Worm (Caenorhabditis elegans): ENCODE results near the gene srh-98.

srh-98 gene

ce11 chrV:16210257-16211002 lies 25.1 kb downstream of the srh-98 start, which contains the start of gene F11A5.16:
TSS of gene F11A5.16 (plus strand) at chrV:16210952.
- TF ChIP-seq him-1 (tag; optimal IDR thresholded peaks at IDR 0.05) = no peak
- TF ChIP-seq W03F9.2 (tag; optimal IDR thresholded peaks at IDR 0.05) = no peak
- TF ChIP-seq dao-5 (tag; optimal IDR thresholded peaks at IDR 0.05) = no peak

DNA sequence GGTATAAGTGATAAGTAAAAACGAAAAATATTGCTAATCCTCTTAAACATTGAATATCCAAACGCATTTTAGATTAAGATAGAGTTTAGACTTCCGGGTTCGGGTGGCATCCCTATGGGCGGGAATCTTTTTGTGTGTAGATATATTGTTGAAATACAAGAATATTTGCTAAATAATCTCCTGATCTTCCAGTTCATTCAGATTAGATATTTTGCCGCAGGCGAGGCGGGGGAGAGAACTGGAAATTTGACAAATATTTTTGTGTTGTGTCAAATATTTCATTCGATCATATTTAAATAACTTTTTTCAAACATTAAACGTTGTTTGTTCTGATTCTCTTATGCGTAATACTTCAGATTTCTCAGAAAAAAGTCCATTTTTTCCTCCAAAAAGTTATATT lies 25.7 kb downstream of the srh-98 start, which contains the start of gene oac-15:
Gene oac-15 (minus strand): TSS at position 101 of the 400 bp plus-strand sequence.
- TF ChIP-seq him-1 (tag; optimal IDR thresholded peaks at IDR 0.05) = no peak
- no peak for TF ChIP-seq dao-5 (tag; optimal IDR thresholded peaks at IDR 0.05)
- TF ChIP-seq W03F9.2 (tag; optimal IDR thresholded peaks at IDR 0.05) = no peak

DNA sequence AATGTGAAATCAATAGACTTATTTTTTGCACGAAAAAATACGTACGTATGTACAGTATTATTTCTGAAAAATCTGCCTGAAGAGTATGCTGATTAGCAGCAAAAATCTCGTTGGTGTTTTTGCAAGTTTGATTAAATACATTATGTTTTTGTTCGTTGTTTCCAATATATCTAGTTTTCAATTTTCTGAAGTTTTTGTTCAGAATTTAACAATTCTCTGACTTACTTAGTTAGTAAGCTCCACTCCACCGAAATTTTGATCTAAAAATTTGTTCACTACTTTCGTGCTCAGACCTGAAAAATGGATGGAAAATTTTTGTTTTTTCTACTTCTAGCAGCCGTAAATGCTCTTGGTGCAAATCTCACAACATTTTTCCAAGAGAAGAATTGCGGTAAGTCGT lies 30.7 kb downstream of the srh-98 start, which contains the start of gene irld-26:
Gene irld-26 (plus strand): TSS at position 301 of the 400 bp plus-strand sequence.
- no peak for TF ChIP-seq dao-5 (tag; optimal IDR thresholded peaks at IDR 0.05)
- no peak for TF ChIP-seq W03F9.2 (tag; optimal IDR thresholded peaks at IDR 0.05)
- TF ChIP-seq him-1 (tag; optimal IDR thresholded peaks at IDR 0.05) = no peak

- TF ChIP-seq W03F9.2 (tag; optimal IDR thresholded peaks at IDR 0.05) (no peak), dao-5 (tag; optimal IDR thresholded peaks at IDR 0.05) (no peak), him-1 (tag; optimal IDR thresholded peaks at IDR 0.05) (no peak)
These were observed 32.9 kb downstream of the srh-98 start, which contains the start of gene F11A5.18 for ce11 chrV:16202618-16203017. TSS of gene F11A5.18 (plus strand) at chrV:16202918.

DNA sequence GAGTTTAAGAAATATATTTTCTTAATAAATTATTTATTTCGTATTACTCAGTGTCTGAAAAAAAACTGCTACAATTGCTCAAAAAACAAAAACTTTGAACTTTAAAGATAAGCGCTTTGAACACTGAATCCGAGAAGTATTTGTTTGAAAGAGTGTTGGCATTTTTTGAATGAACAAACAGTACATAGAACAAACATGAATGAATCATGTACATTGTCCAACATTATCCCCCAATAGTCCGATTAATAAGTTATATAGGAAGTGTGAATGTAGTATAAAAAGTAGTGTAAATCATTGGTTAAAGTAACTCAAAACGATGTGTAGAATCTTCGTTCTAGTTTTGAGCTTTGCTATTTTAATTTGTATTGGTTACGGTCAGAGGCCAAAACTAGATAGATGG lies 33.8 kb downstream of the srh-98 start, which contains the start of gene F11A5.17:
Gene F11A5.17 (plus strand): TSS at position 301 of the 400 bp plus-strand sequence.
- no peak for TF ChIP-seq dao-5 (tag; optimal IDR thresholded peaks at IDR 0.05)
- no peak for TF ChIP-seq W03F9.2 (tag; optimal IDR thresholded peaks at IDR 0.05)
- TF ChIP-seq him-1 (tag; optimal IDR thresholded peaks at IDR 0.05) = no peak

- TF ChIP-seq him-1 (tag; optimal IDR thresholded peaks at IDR 0.05) = no peak
- no peak for TF ChIP-seq W03F9.2 (tag; optimal IDR thresholded peaks at IDR 0.05)
- no peak for TF ChIP-seq dao-5 (tag; optimal IDR thresholded peaks at IDR 0.05)
These were observed 37.5 kb downstream of the srh-98 start, which contains the start of gene F11A5.5 for ce11 chrV:16198016-16198415. TSS of gene F11A5.5 (plus strand) at chrV:16198316.

- TF ChIP-seq W03F9.2 (tag; optimal IDR thresholded peaks at IDR 0.05) (no peak), him-1 (tag; optimal IDR thresholded peaks at IDR 0.05) (no peak), dao-5 (tag; optimal IDR thresholded peaks at IDR 0.05) (no peak)
These were observed 40.2 kb downstream of the srh-98 start, which contains the start of gene rabr-3 for ce11 chrV:16195379-16195778. TSS of gene rabr-3 (plus strand) at chrV:16195679.

ce11 chrV:16194639-16195038 lies 40.9 kb downstream of the srh-98 start, which contains the start of gene rabr-4:
TSS of gene rabr-4 (plus strand) at chrV:16194939.
- TF ChIP-seq dao-5 (tag; optimal IDR thresholded peaks at IDR 0.05) (no peak), him-1 (tag; optimal IDR thresholded peaks at IDR 0.05) (no peak), W03F9.2 (tag; optimal IDR thresholded peaks at IDR 0.05) (no peak)

DNA sequence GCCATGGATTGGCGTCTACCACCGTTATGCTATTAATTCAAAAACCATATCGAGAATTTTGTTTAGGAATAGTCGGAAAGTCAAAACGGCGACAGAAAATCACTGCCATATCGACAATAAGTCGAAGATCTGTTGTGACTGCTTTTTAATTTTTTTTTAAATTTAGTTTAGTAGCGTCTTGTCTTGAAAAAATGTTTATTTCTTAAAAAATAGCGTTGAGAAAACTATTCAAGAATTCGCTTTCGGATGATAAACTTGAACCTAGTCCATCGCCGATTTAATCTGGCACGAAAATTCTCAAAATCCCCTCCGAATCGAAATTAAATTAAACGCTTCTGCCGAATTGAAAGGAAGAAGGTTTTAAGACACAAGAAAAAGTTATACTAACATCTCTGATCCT lies 43.4 kb downstream of the srh-98 start, which contains the start of gene srh-279:
Gene srh-279 (plus strand): TSS at position 301 of the 400 bp plus-strand sequence.
- TF ChIP-seq W03F9.2 (tag; optimal IDR thresholded peaks at IDR 0.05) = no peak
- TF ChIP-seq him-1 (tag; optimal IDR thresholded peaks at IDR 0.05) = no peak
- TF ChIP-seq dao-5 (tag; optimal IDR thresholded peaks at IDR 0.05) = no peak

DNA sequence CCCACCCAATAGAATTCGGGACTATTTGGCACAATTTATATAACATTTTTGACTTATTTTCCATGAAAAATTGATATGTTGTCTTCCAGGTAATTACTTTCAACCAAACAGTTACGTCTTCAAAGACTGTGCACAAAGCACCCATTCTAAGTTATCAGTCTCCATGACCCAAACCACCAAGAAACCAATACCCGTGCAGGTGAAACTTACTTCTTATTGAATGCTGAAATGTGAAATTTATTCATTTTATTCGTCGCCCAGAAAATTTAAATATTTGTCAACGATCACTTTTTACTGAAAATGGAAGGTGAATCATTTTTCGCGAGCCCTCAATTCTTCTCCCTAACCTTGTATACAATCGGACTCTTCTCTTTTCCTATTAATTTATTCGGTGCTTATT lies 45.1 kb downstream of the srh-98 start, which contains the start of gene srh-281:
Gene srh-281 (plus strand): TSS at position 301 of the 400 bp plus-strand sequence.
- TF ChIP-seq W03F9.2 (tag; optimal IDR thresholded peaks at IDR 0.05) (no peak), dao-5 (tag; optimal IDR thresholded peaks at IDR 0.05) (no peak), him-1 (tag; optimal IDR thresholded peaks at IDR 0.05) (no peak)
